Fruit fly (Drosophila melanogaster) whole organism, embryonic: Measurements from ENCODE around the gene CG7272.

Experiments
- CG10209 ChIP-seq: fragments of 200-800 bp; sonication (Bioruptor generic); optimal IDR thresholded peaks from 3 replicates; lab custom pipeline; 2017; ENCODE audit warnings: missing biosample characterization, mild to moderate bottlenecking, missing genetic modification characterization, missing genetic modification reagents
- CG11247 ChIP-seq: fragments of 200-800 bp; sonication (Bioruptor generic); IDR thresholded peaks from 2 replicates; pipeline ENCODE4 v1.3.6; 2022; ENCODE audit warnings: missing biosample characterization, missing genetic modification characterization
- CG12299 ChIP-seq: fragments of 200-800 bp; sonication (Bioruptor generic); optimal IDR thresholded peaks from 2 replicates; lab custom pipeline; 2018; ENCODE audit warnings: missing biosample characterization, mild to moderate bottlenecking, missing genetic modification characterization
- CG14014 ChIP-seq: fragments of 200-800 bp; sonication (Bioruptor generic); IDR thresholded peaks from 2 replicates; pipeline ENCODE4 v1.3.6; 2022; ENCODE audit warnings: missing biosample characterization, missing genetic modification characterization
- CG14050 ChIP-seq: fragments of 200-800 bp; sonication (Bioruptor generic); IDR thresholded peaks from 3 replicates; pipeline ENCODE4 v1.3.6; 2022; ENCODE audit warnings: missing biosample characterization, missing genetic modification characterization
- CG14965 ChIP-seq: fragments of 200-800 bp; sonication (Bioruptor generic); optimal IDR thresholded peaks from 2 replicates; lab custom pipeline; 2016; ENCODE audit warnings: missing biosample characterization, missing genetic modification characterization, borderline replicate concordance
- CG15269 ChIP-seq: fragments of 200-800 bp; sonication (Bioruptor generic); optimal IDR thresholded peaks from 2 replicates; lab custom pipeline; 2018; ENCODE audit warnings: missing biosample characterization, mild to moderate bottlenecking, missing genetic modification characterization, moderate library complexity
- CG17829 ChIP-seq: fragments of 200-800 bp; optimal IDR thresholded peaks from 2 replicates; lab custom pipeline; 2019; ENCODE audit warnings: missing biosample characterization, mild to moderate bottlenecking, missing genetic modification characterization, moderate library complexity
- CG1792 ChIP-seq: fragments of 200-800 bp; sonication (Bioruptor generic); optimal IDR thresholded peaks from 2 replicates; lab custom pipeline; 2016; ENCODE audit warnings: missing biosample characterization, missing genetic modification characterization
- CG1832 ChIP-seq: fragments of 200-800 bp; sonication (Bioruptor generic); optimal IDR thresholded peaks from 2 replicates; lab custom pipeline; 2017; ENCODE audit warnings: missing biosample characterization, mild to moderate bottlenecking, missing genetic modification characterization, inconsistent platforms
- CG2129 ChIP-seq: fragments of 200-800 bp; sonication (Bioruptor generic); IDR thresholded peaks from 2 replicates; pipeline ENCODE4 v1.3.6; 2022; ENCODE audit warnings: missing biosample characterization, missing genetic modification characterization; ENCODE audit not compliant: partially characterized antibody
- CG2199 ChIP-seq: fragments of 200-800 bp; sonication (Bioruptor generic); IDR thresholded peaks from 3 replicates; pipeline ENCODE4 v1.3.6; 2022; ENCODE audit warnings: missing biosample characterization, missing genetic modification characterization
- CG30431 ChIP-seq: fragments of 200-800 bp; sonication (Bioruptor generic); optimal IDR thresholded peaks from 2 replicates; lab custom pipeline; 2017; ENCODE audit warnings: missing biosample characterization, missing genetic modification characterization
- CG31224 ChIP-seq: fragments of 200-800 bp; sonication (Bioruptor generic); IDR thresholded peaks from 2 replicates; pipeline ENCODE4 v1.3.6; 2022; ENCODE audit warnings: missing biosample characterization, missing genetic modification characterization
- CG3163 ChIP-seq: fragments of 200-800 bp; sonication (Bioruptor generic); optimal IDR thresholded peaks from 3 replicates; lab custom pipeline; 2016; ENCODE audit warnings: missing biosample characterization, missing genetic modification characterization
- CG3407 ChIP-seq: fragments of 200-800 bp; sonication (Bioruptor generic); optimal IDR thresholded peaks from 2 replicates; lab custom pipeline; 2018; ENCODE audit warnings: missing biosample characterization, mild to moderate bottlenecking, missing genetic modification characterization
- CG3838 ChIP-seq: fragments of 200-800 bp; sonication (Bioruptor generic); optimal IDR thresholded peaks from 3 replicates; lab custom pipeline; 2016; ENCODE audit warnings: missing biosample characterization, missing genetic modification characterization
- CG4282 ChIP-seq: fragments of 200-800 bp; sonication (Bioruptor generic); optimal IDR thresholded peaks from 2 replicates; lab custom pipeline; 2016; ENCODE audit warnings: missing biosample characterization, missing genetic modification characterization
- CG5180 ChIP-seq: fragments of 200-800 bp; sonication (Bioruptor generic); optimal IDR thresholded peaks from 3 replicates; lab custom pipeline; 2017; ENCODE audit warnings: missing biosample characterization, missing genetic modification characterization, mild to moderate bottlenecking, moderate library complexity, missing genetic modification reagents
- CG7372 ChIP-seq: fragments of 200-800 bp; sonication (Bioruptor generic); IDR thresholded peaks from 2 replicates; pipeline ENCODE4 v1.3.6; 2022; ENCODE audit warnings: missing biosample characterization, missing genetic modification characterization
- CG8359 ChIP-seq: fragments of 200-800 bp; sonication (Bioruptor generic); optimal IDR thresholded peaks from 2 replicates; lab custom pipeline; 2017; ENCODE audit warnings: missing biosample characterization, mild to moderate bottlenecking, missing genetic modification characterization, borderline replicate concordance
- CG8478 ChIP-seq: fragments of >200 bp; optimal IDR thresholded peaks from 2 replicates; lab custom pipeline; 2018
- CG9609 ChIP-seq: fragments of 200-800 bp; sonication (Bioruptor generic); optimal IDR thresholded peaks from 3 replicates; lab custom pipeline; 2016; ENCODE audit warnings: missing biosample characterization, missing genetic modification characterization
- CoRest ChIP-seq: fragments of 200-800 bp; sonication (Bioruptor generic); optimal IDR thresholded peaks from 3 replicates; lab custom pipeline; 2018; ENCODE audit warnings: missing biosample characterization, mild to moderate bottlenecking, missing genetic modification characterization, moderate library complexity
- E2f2 ChIP-seq: fragments of 200-800 bp; sonication (Bioruptor generic); IDR thresholded peaks from 2 replicates; pipeline ENCODE4 v1.3.6; 2022; ENCODE audit warnings: missing biosample characterization, missing genetic modification characterization
- HHEX ChIP-seq: fragments of 200-800 bp; sonication (Bioruptor generic); optimal IDR thresholded peaks from 3 replicates; lab custom pipeline; 2017; ENCODE audit warnings: missing biosample characterization, mild to moderate bottlenecking, missing genetic modification characterization, missing genetic modification reagents
- Hr78 ChIP-seq, 2 experiments: fragments of 200-800 bp in 1 of 2; fragments of >200 bp in 1 of 2; sonication (Bioruptor generic) in 1 of 2; optimal IDR thresholded peaks; 2 replicates each; lab custom pipeline; 2017 to 2019; ENCODE audit warnings: missing biosample characterization in 2 of 2, missing genetic modification characterization in 2 of 2, mild to moderate bottlenecking in 1 of 2, moderate library complexity in 1 of 2
- Hsf ChIP-seq: fragments of 200-800 bp; sonication (Bioruptor generic); optimal IDR thresholded peaks from 3 replicates; lab custom pipeline; 2016; ENCODE audit warnings: missing biosample characterization, missing genetic modification characterization
- Nf-YB ChIP-seq: fragments of 200-800 bp; sonication (Bioruptor generic); optimal IDR thresholded peaks from 3 replicates; lab custom pipeline; 2019; ENCODE audit warnings: missing biosample characterization, mild to moderate bottlenecking, missing genetic modification characterization, moderate library complexity
- Opbp ChIP-seq: fragments of 200-800 bp; sonication (Bioruptor generic); IDR thresholded peaks from 3 replicates; pipeline ENCODE4 v1.3.6; 2022; ENCODE audit warnings: missing biosample characterization, missing genetic modification characterization; ENCODE audit not compliant: partially characterized antibody
- Ssrp ChIP-seq: fragments of 200-800 bp; sonication (Bioruptor generic); optimal IDR thresholded peaks from 2 replicates; lab custom pipeline; 2018; ENCODE audit warnings: missing biosample characterization, mild to moderate bottlenecking, missing genetic modification characterization, moderate library complexity
- chn ChIP-seq: fragments of 200-800 bp; sonication (Bioruptor generic); optimal IDR thresholded peaks from 2 replicates; lab custom pipeline; 2016; ENCODE audit warnings: missing biosample characterization, missing genetic modification characterization
- dimm ChIP-seq: fragments of 200-800 bp; sonication (Bioruptor generic); IDR thresholded peaks from 2 replicates; pipeline ENCODE4 v1.3.6; 2022; ENCODE audit warnings: missing biosample characterization, missing genetic modification characterization
- esg ChIP-seq: fragments of 200-800 bp; sonication (Bioruptor generic); conservative IDR thresholded peaks from 2 replicates; pipeline ENCODE4 v1.3.6; 2022; ENCODE audit warnings: missing biosample characterization, missing genetic modification characterization
- exex ChIP-seq: fragments of 200-800 bp; sonication (Bioruptor generic); optimal IDR thresholded peaks from 4 replicates; lab custom pipeline; 2018; ENCODE audit warnings: missing biosample characterization, mild to moderate bottlenecking, missing genetic modification characterization, moderate library complexity
- fu2 ChIP-seq: fragments of 200-800 bp; sonication (Bioruptor generic); optimal IDR thresholded peaks from 2 replicates; lab custom pipeline; 2016; ENCODE audit warnings: missing biosample characterization, missing genetic modification characterization
- gem ChIP-seq: fragments of 200-800 bp; sonication (Bioruptor generic); optimal IDR thresholded peaks from 2 replicates; lab custom pipeline; 2019; ENCODE audit warnings: missing biosample characterization, mild to moderate bottlenecking, missing genetic modification characterization, moderate library complexity
- ken ChIP-seq: fragments of 200-800 bp; sonication (Bioruptor generic); IDR thresholded peaks from 3 replicates; pipeline ENCODE4 v1.3.6; 2022; ENCODE audit warnings: missing biosample characterization, missing genetic modification characterization
- kni ChIP-seq: fragments of 200-800 bp; sonication (Bioruptor generic); optimal IDR thresholded peaks from 3 replicates; lab custom pipeline; 2017; ENCODE audit warnings: mild to moderate bottlenecking, missing biosample characterization, missing genetic modification reagents, missing genetic modification characterization
- lilli ChIP-seq: fragments of 200-800 bp; sonication (Bioruptor generic); optimal IDR thresholded peaks from 3 replicates; lab custom pipeline; 2016; ENCODE audit warnings: missing biosample characterization, missing genetic modification characterization
- nerfin-1 ChIP-seq: fragments of 200-800 bp; sonication (Bioruptor generic); optimal IDR thresholded peaks from 3 replicates; lab custom pipeline; 2019; ENCODE audit warnings: missing biosample characterization, mild to moderate bottlenecking, missing genetic modification characterization, moderate library complexity
- odd ChIP-seq: fragments of 200-800 bp; sonication (Bioruptor generic); optimal IDR thresholded peaks from 2 replicates; lab custom pipeline; 2017; ENCODE audit warnings: missing biosample characterization, mild to moderate bottlenecking, missing genetic modification characterization
- peb ChIP-seq: fragments of 200-800 bp; sonication (Bioruptor generic); IDR thresholded peaks from 2 replicates; pipeline ENCODE4 v1.3.6; 2022; ENCODE audit warnings: missing biosample characterization, missing genetic modification characterization
- psq ChIP-seq: fragments of 200-800 bp; sonication (Bioruptor generic); optimal IDR thresholded peaks from 2 replicates; lab custom pipeline; 2017; ENCODE audit warnings: missing biosample characterization, missing genetic modification characterization
- salm ChIP-seq: fragments of 200-800 bp; sonication (Bioruptor generic); optimal IDR thresholded peaks from 2 replicates; lab custom pipeline; 2018; ENCODE audit warnings: missing biosample characterization, mild to moderate bottlenecking, missing genetic modification characterization
- sc ChIP-seq, 3 experiments: fragments of >200 bp in 2 of 3; fragments of 200-800 bp in 1 of 3; sonication (Bioruptor generic) in 1 of 3; optimal IDR thresholded peaks; 2 replicates in 2 of 3; 3 replicates in 1 of 3; lab custom pipeline; 2017; ENCODE audit warnings: mild to moderate bottlenecking in 1 of 3, missing biosample characterization in 1 of 3, missing genetic modification characterization in 1 of 3, missing genetic modification reagents in 1 of 3
- toy ChIP-seq: fragments of 200-800 bp; sonication (Bioruptor generic); IDR thresholded peaks from 2 replicates; pipeline ENCODE4 v1.3.6; 2022; ENCODE audit warnings: missing biosample characterization, missing genetic modification characterization
- zf30C ChIP-seq: fragments of 200-800 bp; sonication (Bioruptor generic); optimal IDR thresholded peaks from 3 replicates; lab custom pipeline; 2018; ENCODE audit warnings: missing biosample characterization, mild to moderate bottlenecking, missing genetic modification characterization

The CG7272 gene

DNA sequence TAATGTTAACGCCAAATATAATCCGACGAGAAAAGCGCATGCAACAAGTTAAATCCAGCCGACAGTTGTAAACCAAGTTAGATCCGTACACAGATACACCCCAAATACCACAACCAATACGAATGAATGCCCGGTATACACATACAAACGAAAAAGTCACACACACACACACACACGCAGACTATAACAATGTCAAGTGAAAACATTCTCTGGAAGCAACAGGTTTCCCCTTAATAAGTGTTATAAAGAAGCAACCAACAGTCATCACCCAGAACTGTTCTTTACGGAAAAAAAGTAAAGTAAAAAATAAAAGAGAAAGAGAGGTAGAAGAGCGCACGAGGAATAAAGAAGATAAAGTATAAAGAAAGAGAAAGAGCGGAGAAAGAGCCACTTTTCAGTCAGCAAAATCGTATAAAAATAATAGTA, 35.1 kb downstream of the CG7272 start (continued):
- TF ChIP-seq Opbp (no peak), CG8478 (lab: Kevin White, UChicago) (no peak), CG3163 (GFP tag; lab: Kevin White, UChicago) (peak; percentile 75), CG2129 (GFP tag; lab: Robert Waterston, UW) (no peak), nerfin-1 (tag; lab: Kevin White, UChicago) (peak; percentile 53), CG12299 (no peak), CG15269 (no peak), CG1792 (GFP tag; lab: Kevin White, UChicago) (no peak), dimm (no peak), CG9609 (GFP tag; lab: Kevin White, UChicago) (no peak), kni (GFP tag; lab: Kevin White, UChicago) (peak; percentile 70), CG3838 (no peak), CG8359 (GFP tag; lab: Kevin White, UChicago) (no peak), CG11247 (GFP tag; lab: Robert Waterston, UW) (no peak), zf30C (GFP tag; lab: Kevin White, UChicago) (no peak), Nf-YB (GFP tag; lab: Kevin White, UChicago) (peak; percentile 47), CG14014 (no peak), Hsf (GFP tag; lab: Kevin White, UChicago) (no peak), CG10209 (GFP tag; lab: Kevin White, UChicago) (no peak), peb (GFP tag; lab: Robert Waterston, UW) (no peak), CG7372 (no peak), CG1832 (GFP tag; lab: Kevin White, UChicago) (no peak)

DNA sequence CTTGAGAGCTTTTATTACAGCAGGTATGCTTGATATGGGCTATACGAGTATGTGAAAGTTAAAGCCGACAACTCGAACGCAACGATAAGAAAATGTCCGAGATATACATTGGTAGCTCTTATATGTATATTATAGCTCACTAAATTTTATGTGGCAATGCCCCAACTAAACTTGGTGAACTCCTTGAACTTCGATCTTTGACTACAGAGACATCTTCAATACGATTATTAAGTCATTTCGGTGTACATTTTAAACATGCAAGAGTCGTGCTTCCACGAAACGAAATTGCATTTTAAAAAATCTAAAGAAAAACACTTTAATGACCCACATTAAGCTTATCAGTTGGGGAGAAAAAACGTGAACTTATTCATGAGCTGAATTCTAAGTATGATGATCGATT, 35.8 kb downstream of the CG7272 start:
- TF ChIP-seq CG31224 (GFP tag; lab: Robert Waterston, UW): no peak
- no peak for TF ChIP-seq ken
- TF ChIP-seq Hr78 (GFP tag; optimal IDR thresholded peaks at IDR 0.05; lab: Kevin White, UChicago): peak in 1 of 2 experiments; percentile 65
- TF ChIP-seq exex (tag; lab: Kevin White, UChicago): peak; percentile 35
- TF ChIP-seq CG2199 (GFP tag; lab: Robert Waterston, UW): peak; percentile 70; the same call in 2 of the 3 replicates
- TF ChIP-seq CoRest: no peak

DNA sequence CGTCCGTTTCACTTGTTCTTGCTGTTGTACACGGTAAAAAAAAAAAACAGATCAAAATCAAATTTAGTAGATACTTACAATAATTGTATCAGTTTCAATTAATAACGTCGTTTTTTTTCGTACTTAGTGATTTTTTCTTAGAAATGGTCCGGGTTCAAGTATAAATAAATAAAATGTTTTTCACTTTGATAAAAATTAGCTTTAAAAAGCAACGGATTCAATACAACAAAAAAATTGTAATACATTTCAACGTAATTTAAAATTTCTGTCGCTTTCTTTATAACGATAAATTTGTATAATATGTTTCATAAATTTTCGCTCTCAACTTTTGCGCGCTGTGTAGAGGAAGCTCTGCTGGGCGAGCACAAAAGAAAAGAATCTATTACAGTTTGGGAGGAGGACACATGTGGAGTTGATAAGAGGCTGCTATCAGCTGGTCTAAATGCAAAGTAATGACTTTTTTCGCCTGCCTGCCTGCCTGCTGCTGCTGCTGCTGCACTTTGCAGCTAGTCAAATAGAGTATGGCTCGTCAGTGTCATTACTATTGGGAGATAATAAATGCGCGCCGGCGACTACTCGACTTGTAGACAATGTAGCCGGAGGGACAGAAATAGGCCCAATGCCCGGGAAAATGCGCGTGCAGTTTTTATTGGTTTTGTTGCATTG, 37.3 kb downstream of the CG7272 start:
- TF ChIP-seq E2f2 (GFP tag; lab: Robert Waterston, UW) (no peak), CG17829 (peak; percentile 76), fu2 (GFP tag; lab: Kevin White, UChicago) (peak; percentile 16), Ssrp (tag; lab: Kevin White, UChicago) (peak; percentile 76), CG7372 (no peak), gem (tag; lab: Kevin White, UChicago) (peak; percentile 89), CG5180 (GFP tag; lab: Kevin White, UChicago) (peak; percentile 55), sc (optimal IDR thresholded peaks at IDR 0.05; lab: Kevin White, UChicago) (no peak), sc (GFP tag; optimal IDR thresholded peaks at IDR 0.05; lab: Kevin White, UChicago) (peak; percentile 69), odd (GFP tag; lab: Kevin White, UChicago) (peak; percentile 65), psq (GFP tag; lab: Kevin White, UChicago) (no peak), chn (peak; percentile 19), salm (tag; lab: Kevin White, UChicago) (no peak), CG3407 (GFP tag; lab: Kevin White, UChicago) (peak; percentile 55), CG4282 (no peak), esg (GFP tag; lab: Robert Waterston, UW) (peak; percentile 46), CG14050 (GFP tag; lab: Robert Waterston, UW) (no peak), lilli (GFP tag; lab: Kevin White, UChicago) (peak; percentile 63), CG14965 (GFP tag; lab: Kevin White, UChicago) (no peak), CG30431 (GFP tag; lab: Kevin White, UChicago) (peak; percentile 29), toy (0 out of 2 replicates have a peak, but pooled peaks have one; percentile 16), HHEX (GFP tag; lab: Kevin White, UChicago) (peak; percentile 63)
